Fruit fly (Drosophila melanogaster) whole organism, embryonic: ENCODE results near the gene CG1136.

Experiments
- Awh ChIP-seq: fragments of 200-800 bp; sonication (Bioruptor generic); IDR thresholded peaks from 2 replicates; pipeline ENCODE4, ENCODE4 v1.3.6; 2022; ENCODE audit warnings: missing biosample characterization, missing genetic modification characterization
- Bdp1 ChIP-seq: fragments of 200-800 bp; sonication (Bioruptor generic); optimal IDR thresholded peaks from 3 replicates; lab custom pipeline; 2016; ENCODE audit warnings: missing biosample characterization, missing genetic modification characterization
- Bgb ChIP-seq: fragments of 200-800 bp; sonication (Bioruptor generic); IDR thresholded peaks from 2 replicates; pipeline ENCODE4 v1.3.6; 2022; ENCODE audit warnings: missing biosample characterization, missing genetic modification characterization; ENCODE audit not compliant: partially characterized antibody
- CG11560 ChIP-seq: fragments of 200-800 bp; sonication (Bioruptor generic); IDR thresholded peaks from 3 replicates; pipeline ENCODE4 v1.3.6; 2022; ENCODE audit warnings: missing biosample characterization, missing genetic modification characterization
- CG11696 ChIP-seq: fragments of 200-800 bp; sonication (Bioruptor generic); IDR thresholded peaks from 2 replicates; pipeline ENCODE4 v1.3.6; 2022; ENCODE audit warnings: missing biosample characterization, missing genetic modification characterization
- CG12219 ChIP-seq: fragments of 200-800 bp; sonication (Bioruptor generic); optimal IDR thresholded peaks from 3 replicates; lab custom pipeline; 2018; ENCODE audit warnings: missing biosample characterization, mild to moderate bottlenecking, missing genetic modification characterization
- CG12659 ChIP-seq: fragments of 200-800 bp; sonication (Bioruptor generic); optimal IDR thresholded peaks from 3 replicates; lab custom pipeline; 2017; ENCODE audit warnings: mild to moderate bottlenecking, missing biosample characterization, missing genetic modification reagents, missing genetic modification characterization
- CG13123 ChIP-seq: fragments of 200-800 bp; sonication (Bioruptor generic); optimal IDR thresholded peaks from 2 replicates; lab custom pipeline; 2016; ENCODE audit warnings: missing biosample characterization, missing genetic modification characterization
- CG13424 ChIP-seq: fragments of 200-800 bp; sonication (Bioruptor generic); optimal IDR thresholded peaks from 2 replicates; lab custom pipeline; 2019; ENCODE audit warnings: missing biosample characterization, mild to moderate bottlenecking, missing genetic modification characterization, moderate library complexity
- CG13894 ChIP-seq: fragments of 200-800 bp; sonication (Bioruptor generic); optimal IDR thresholded peaks from 3 replicates; lab custom pipeline; 2018; ENCODE audit warnings: missing biosample characterization, mild to moderate bottlenecking, missing genetic modification characterization, moderate library complexity
- CG14441 ChIP-seq: fragments of 200-800 bp; sonication (Bioruptor generic); IDR thresholded peaks from 2 replicates; pipeline ENCODE4 v1.3.6; 2022; ENCODE audit warnings: missing biosample characterization, missing genetic modification characterization
- CG1529 ChIP-seq: fragments of 200-800 bp; sonication (Bioruptor generic); optimal IDR thresholded peaks from 3 replicates; lab custom pipeline; 2018; ENCODE audit warnings: missing biosample characterization, missing genetic modification characterization
- CG17359 ChIP-seq: fragments of 200-800 bp; sonication (Bioruptor generic); optimal IDR thresholded peaks from 3 replicates; lab custom pipeline; 2018; ENCODE audit warnings: missing biosample characterization, mild to moderate bottlenecking, missing genetic modification characterization, moderate library complexity
- CG18011 ChIP-seq: fragments of 200-800 bp; sonication (Bioruptor generic); optimal IDR thresholded peaks from 2 replicates; lab custom pipeline; 2017; ENCODE audit warnings: missing biosample characterization, missing genetic modification characterization, mild to moderate bottlenecking, moderate library complexity, missing genotype
- CG18476 ChIP-seq: fragments of 200-800 bp; sonication (Bioruptor generic); optimal IDR thresholded peaks from 2 replicates; lab custom pipeline; 2016; ENCODE audit warnings: missing biosample characterization, mild to moderate bottlenecking, missing genetic modification characterization
- CG2120 ChIP-seq: fragments of 200-800 bp; sonication (Bioruptor generic); optimal IDR thresholded peaks from 3 replicates; lab custom pipeline; 2016; ENCODE audit warnings: missing biosample characterization, missing genetic modification characterization
- CG2199 ChIP-seq: fragments of 200-800 bp; sonication (Bioruptor generic); IDR thresholded peaks from 3 replicates; pipeline ENCODE4 v1.3.6; 2022; ENCODE audit warnings: missing biosample characterization, missing genetic modification characterization
- CG2889 ChIP-seq: fragments of 200-800 bp; sonication (Bioruptor generic); IDR thresholded peaks from 3 replicates; pipeline ENCODE4 v1.3.6; 2022; ENCODE audit warnings: missing biosample characterization, missing genetic modification characterization
- CG4707 ChIP-seq: fragments of 200-800 bp; sonication (Bioruptor generic); optimal IDR thresholded peaks from 2 replicates; lab custom pipeline; 2018; ENCODE audit warnings: missing biosample characterization, mild to moderate bottlenecking, missing genetic modification characterization, moderate library complexity
- CG6175 ChIP-seq: fragments of 200-800 bp; sonication (Bioruptor generic); IDR thresholded peaks from 3 replicates; pipeline ENCODE4 v1.3.6; 2022; ENCODE audit warnings: missing biosample characterization, missing genetic modification characterization
- CG8290 ChIP-seq, 3 experiments: fragments of 200-800 bp; sonication (Bioruptor generic); optimal IDR thresholded peaks; 2 replicates each; lab custom pipeline; 2016 to 2019; ENCODE audit warnings: missing biosample characterization in 3 of 3, missing genetic modification characterization in 3 of 3, mild to moderate bottlenecking in 2 of 3, moderate library complexity in 1 of 3
- CG9727 ChIP-seq: fragments of 200-800 bp; sonication (Bioruptor generic); optimal IDR thresholded peaks from 3 replicates; lab custom pipeline; 2017; ENCODE audit warnings: missing biosample characterization, mild to moderate bottlenecking, missing genetic modification characterization
- CrebB ChIP-seq: fragments of 200-800 bp; sonication (Bioruptor generic); optimal IDR thresholded peaks from 3 replicates; lab custom pipeline; 2018; ENCODE audit warnings: missing biosample characterization, mild to moderate bottlenecking, missing genetic modification characterization
- Dbx ChIP-seq: fragments of 200-800 bp; sonication (Bioruptor generic); IDR thresholded peaks from 3 replicates; pipeline ENCODE4 v1.3.6; 2022; ENCODE audit warnings: missing biosample characterization, missing genetic modification characterization
- E2f2 ChIP-seq: fragments of 200-800 bp; sonication (Bioruptor generic); IDR thresholded peaks from 2 replicates; pipeline ENCODE4 v1.3.6; 2022; ENCODE audit warnings: missing biosample characterization, missing genetic modification characterization
- Nf-YA ChIP-seq: fragments of 200-800 bp; sonication (Bioruptor generic); IDR thresholded peaks from 2 replicates; pipeline ENCODE4 v1.3.6; 2022; ENCODE audit warnings: missing biosample characterization, missing genetic modification characterization
- Pdp1 ChIP-seq, 2 experiments: fragments of 200-800 bp; sonication (Bioruptor generic); optimal IDR thresholded peaks; 3 replicates each; lab custom pipeline; 2016; ENCODE audit warnings: missing biosample characterization in 2 of 2, missing genetic modification characterization in 2 of 2, mild to moderate bottlenecking in 1 of 2, moderate library complexity in 1 of 2
- Poxn ChIP-seq: fragments of 200-800 bp; sonication (Bioruptor generic); IDR thresholded peaks from 2 replicates; pipeline ENCODE4 v1.3.6; 2022; ENCODE audit warnings: missing biosample characterization, missing genetic modification characterization
- Rfx ChIP-seq: fragments of 200-800 bp; sonication (Bioruptor generic); IDR thresholded peaks from 2 replicates; pipeline ENCODE4 v1.3.6; 2022; ENCODE audit warnings: missing biosample characterization, missing genetic modification characterization
- Side ChIP-seq: fragments of 200-800 bp; sonication (Bioruptor generic); optimal IDR thresholded peaks from 2 replicates; lab custom pipeline; 2016; ENCODE audit warnings: missing biosample characterization, missing genetic modification characterization
- YL-1 ChIP-seq: fragments of 200-800 bp; sonication (Bioruptor generic); optimal IDR thresholded peaks from 3 replicates; lab custom pipeline; 2017; ENCODE audit warnings: missing biosample characterization, mild to moderate bottlenecking, missing genetic modification characterization
- ara ChIP-seq: fragments of 200-800 bp; sonication (Bioruptor generic); IDR thresholded peaks from 2 replicates; pipeline ENCODE4 v1.3.6; 2022; ENCODE audit warnings: missing biosample characterization, missing genetic modification characterization
- ase ChIP-seq: fragments of 200-800 bp; sonication (Bioruptor generic); IDR thresholded peaks from 3 replicates; pipeline ENCODE4 v1.3.6; 2022; ENCODE audit warnings: missing biosample characterization, missing genetic modification characterization
- cas ChIP-seq: fragments of 200-800 bp; sonication (Bioruptor generic); IDR thresholded peaks from 2 replicates; pipeline ENCODE4 v1.3.6; 2022; ENCODE audit warnings: missing biosample characterization, missing genetic modification characterization
- caup ChIP-seq: fragments of 200-800 bp; sonication (Bioruptor generic); optimal IDR thresholded peaks from 3 replicates; lab custom pipeline; 2017; ENCODE audit warnings: missing biosample characterization, mild to moderate bottlenecking, missing genetic modification characterization, moderate library complexity; ENCODE audit not compliant: severe bottlenecking
- cg ChIP-seq: fragments of 200-800 bp; sonication (Bioruptor generic); optimal IDR thresholded peaks from 3 replicates; lab custom pipeline; 2019; ENCODE audit warnings: missing biosample characterization, mild to moderate bottlenecking, missing genetic modification characterization, moderate library complexity
- ci ChIP-seq: fragments of 200-800 bp; sonication (Bioruptor generic); IDR thresholded peaks from 3 replicates; pipeline ENCODE4 v1.3.6; 2022; ENCODE audit warnings: missing biosample characterization, missing genetic modification characterization
- esg ChIP-seq: fragments of 200-800 bp; sonication (Bioruptor generic); conservative IDR thresholded peaks from 2 replicates; pipeline ENCODE4 v1.3.6; 2022; ENCODE audit warnings: missing biosample characterization, missing genetic modification characterization
- gcm ChIP-seq: fragments of 200-800 bp; sonication (Bioruptor generic); optimal IDR thresholded peaks from 2 replicates; lab custom pipeline; 2019; ENCODE audit warnings: missing biosample characterization, mild to moderate bottlenecking, missing genetic modification characterization, moderate library complexity
- grau ChIP-seq: fragments of 200-800 bp; optimal IDR thresholded peaks from 3 replicates; lab custom pipeline; 2019; ENCODE audit warnings: missing biosample characterization, mild to moderate bottlenecking, missing genetic modification characterization, moderate library complexity
- gro ChIP-seq: fragments of 200-800 bp; sonication (Bioruptor generic); optimal IDR thresholded peaks from 2 replicates; lab custom pipeline; 2016; ENCODE audit warnings: missing biosample characterization, missing genetic modification characterization
- hbn ChIP-seq: fragments of 200-800 bp; sonication (Bioruptor generic); IDR thresholded peaks from 2 replicates; pipeline ENCODE4 v1.3.6; 2022; ENCODE audit warnings: missing biosample characterization, missing genetic modification characterization; ENCODE audit not compliant: partially characterized antibody
- inv ChIP-seq: fragments of 200-800 bp; sonication (Bioruptor generic); IDR thresholded peaks from 2 replicates; pipeline ENCODE4 v1.3.6; 2022; ENCODE audit warnings: missing biosample characterization, missing genetic modification characterization; ENCODE audit not compliant: partially characterized antibody
- lola ChIP-seq, 3 experiments: fragments of >200 bp in 2 of 3; fragments of 200-800 bp in 1 of 3; sonication (Bioruptor generic) in 1 of 3; optimal IDR thresholded peaks; 2 replicates each; lab custom pipeline; 2017 to 2019; ENCODE audit warnings: missing biosample characterization in 3 of 3, missing genetic modification characterization in 3 of 3, mild to moderate bottlenecking in 1 of 3, moderate library complexity in 1 of 3
- mirr ChIP-seq: fragments of 200-800 bp; sonication (Bioruptor generic); optimal IDR thresholded peaks from 3 replicates; lab custom pipeline; 2018; ENCODE audit warnings: missing biosample characterization, mild to moderate bottlenecking, missing genetic modification characterization
- phol ChIP-seq: fragments of 200-800 bp; sonication (Bioruptor generic); optimal IDR thresholded peaks from 3 replicates; lab custom pipeline; 2018; ENCODE audit warnings: missing biosample characterization, mild to moderate bottlenecking, missing genetic modification characterization, moderate library complexity
- row ChIP-seq: fragments of 200-800 bp; sonication (Bioruptor generic); IDR thresholded peaks from 3 replicates; pipeline ENCODE4 v1.3.6; 2022; ENCODE audit warnings: missing biosample characterization, missing genetic modification characterization
- slbo ChIP-seq: fragments of 200-800 bp; sonication (Bioruptor generic); IDR thresholded peaks from 2 replicates; pipeline ENCODE4 v1.3.6; 2022; ENCODE audit warnings: missing biosample characterization, missing genetic modification characterization
- sug ChIP-seq: fragments of 200-800 bp; optimal IDR thresholded peaks from 2 replicates; lab custom pipeline; 2019; ENCODE audit warnings: missing biosample characterization, mild to moderate bottlenecking, missing genetic modification characterization, moderate library complexity
- zfh2 ChIP-seq: fragments of 200-800 bp; sonication (Bioruptor generic); optimal IDR thresholded peaks from 2 replicates; lab custom pipeline; 2016; ENCODE audit warnings: missing biosample characterization, missing genetic modification characterization

The CG1136 gene

dm6 chr3L:4107120-4107519 lies 60.7 kb downstream of the CG1136 start (continued):
- TF ChIP-seq zfh2 (GFP tag; lab: Kevin White, UChicago) = no peak
- TF ChIP-seq ci (GFP tag; lab: Robert Waterston, UW) = 0 out of 3 replicates have a peak, but pooled peaks have one; percentile 29
- TF ChIP-seq E2f2 = no peak; the same call in 1 of the 2 replicates
- peak; percentile 7 for TF ChIP-seq grau
- no peak for TF ChIP-seq cg (GFP tag; lab: Kevin White, UChicago)
- TF ChIP-seq CG17359 = peak; percentile 5
- no peak for TF ChIP-seq lola (GFP tag; optimal IDR thresholded peaks at IDR 0.05; lab: Kevin White, UChicago)
- TF ChIP-seq mirr (GFP tag; lab: Kevin White, UChicago) = no peak
- TF ChIP-seq CG6175 = 0 out of 3 replicates have a peak, but pooled peaks have one; percentile 26
- TF ChIP-seq sug (tag; lab: Kevin White, UChicago) = no peak
- 0 out of 2 replicates have a peak, but pooled peaks have one; percentile 7 for TF ChIP-seq ara (GFP tag; lab: Robert Waterston, UW)
- TF ChIP-seq esg = no peak
- peak; percentile 12 for TF ChIP-seq gcm
- peak; percentile 46 for TF ChIP-seq CG4707
- TF ChIP-seq YL-1 = peak; percentile 1
- TF ChIP-seq ase (GFP tag; lab: Robert Waterston, UW) = no peak
- TF ChIP-seq CG2199 (GFP tag; lab: Robert Waterston, UW) = 0 out of 3 replicates have a peak, but pooled peaks have one; percentile 49
- TF ChIP-seq Dbx = 0 out of 3 replicates have a peak, but pooled peaks have one; percentile 36
- no peak for TF ChIP-seq CG8290 (GFP tag; optimal IDR thresholded peaks at IDR 0.05; lab: Kevin White, UChicago)
- TF ChIP-seq CG8290 (tag; optimal IDR thresholded peaks at IDR 0.05; lab: Kevin White, UChicago) = peak in 1 of 2 experiments; percentile 27
- no peak for TF ChIP-seq CG18476
- no peak for TF ChIP-seq CG13894 (tag; lab: Kevin White, UChicago)
- TF ChIP-seq Pdp1 (GFP tag; optimal IDR thresholded peaks at IDR 0.05; lab: Kevin White, UChicago) = peak in 1 of 2 experiments; percentile 36
- no peak for TF ChIP-seq Awh (GFP tag; lab: Robert Waterston, UW)
- no peak for TF ChIP-seq Rfx (GFP tag; lab: Robert Waterston, UW)
- no peak for TF ChIP-seq CrebB
- no peak for TF ChIP-seq CG9727 (GFP tag; lab: Kevin White, UChicago)
- TF ChIP-seq hbn = no peak

dm6 chr3L:4108072-4108843 lies 61.9 kb downstream of the CG1136 start, which contains the start of gene Ack:
TSS of gene Ack (plus strand) at chr3L:4108186.
- no peak for TF ChIP-seq CG14441 (GFP tag; lab: Robert Waterston, UW)
- no peak for TF ChIP-seq Bdp1 (GFP tag; lab: Kevin White, UChicago)
- no peak for TF ChIP-seq Side (GFP tag; lab: Kevin White, UChicago)
- peak; percentile 78 for TF ChIP-seq inv
- TF ChIP-seq phol (tag; lab: Kevin White, UChicago) = no peak
- no peak for TF ChIP-seq gro (GFP tag; lab: Kevin White, UChicago)
- TF ChIP-seq CG11696 = no peak
- TF ChIP-seq CG2120 (GFP tag; lab: Kevin White, UChicago) = no peak
- TF ChIP-seq CG12219 (GFP tag; lab: Kevin White, UChicago) = no peak
- TF ChIP-seq CG13123 = no peak
- peak; percentile 18 for TF ChIP-seq CG12659 (GFP tag; lab: Kevin White, UChicago)
- no peak for TF ChIP-seq Poxn (GFP tag; lab: Robert Waterston, UW)
- no peak for TF ChIP-seq CG8290 (GFP tag; optimal IDR thresholded peaks at IDR 0.05; lab: Kevin White, UChicago)
- TF ChIP-seq CG8290 (tag; optimal IDR thresholded peaks at IDR 0.05; lab: Kevin White, UChicago) = no peak
- TF ChIP-seq slbo = no peak
- no peak for TF ChIP-seq CG13424 (tag; lab: Kevin White, UChicago)
- no peak for TF ChIP-seq CG2889 (GFP tag; lab: Robert Waterston, UW)
- no peak for TF ChIP-seq CG18011 (GFP tag; lab: Kevin White, UChicago)
- no peak for TF ChIP-seq Nf-YA (GFP tag; lab: Robert Waterston, UW)
- TF ChIP-seq Bgb (GFP tag; lab: Robert Waterston, UW) = peak; percentile 87
- TF ChIP-seq cas = no peak
- TF ChIP-seq CG1529 (GFP tag; lab: Kevin White, UChicago) = no peak
- TF ChIP-seq caup = no peak
- no peak for TF ChIP-seq row (GFP tag; lab: Robert Waterston, UW)
- peak; percentile 95 for TF ChIP-seq CG11560 (tag; lab: Robert Waterston, UW)
